Worm (Caenorhabditis elegans) whole organism, early embryonic: ENCODE measurements around the gene C08F1.11.

Source experiments
- B0310.2 ChIP-seq: sonication (generic microtip); optimal IDR thresholded peaks from 2 replicates; lab custom pipeline; 2016; ENCODE audit warnings: mild to moderate bottlenecking, missing genetic modification characterization, missing compliant biosample characterization
- F13C5.2 ChIP-seq: sonication (generic microtip); optimal IDR thresholded peaks from 2 replicates; lab custom pipeline; 2017; ENCODE audit warnings: mild to moderate bottlenecking, missing genetic modification characterization, inconsistent platforms, missing compliant biosample characterization
- aly-1 ChIP-seq: sonication (generic microtip); optimal IDR thresholded peaks from 2 replicates; lab custom pipeline; 2016; ENCODE audit warnings: missing genetic modification characterization, missing compliant biosample characterization
- ama-1 ChIP-seq: fragments of 150-350 bp; optimal IDR thresholded peaks from 2 replicates; lab custom pipeline; 2014
- ceh-13 ChIP-seq: fragments of 200-800 bp; sonication (Bioruptor generic); optimal IDR thresholded peaks from 2 replicates; lab custom pipeline; 2018; ENCODE audit warnings: mild to moderate bottlenecking, missing genetic modification characterization, missing compliant biosample characterization
- ceh-36 ChIP-seq: sonication (generic microtip); optimal IDR thresholded peaks from 2 replicates; lab custom pipeline; 2016; ENCODE audit warnings: missing genetic modification characterization, inconsistent platforms, missing compliant biosample characterization
- ets-7 ChIP-seq: sonication (generic microtip); optimal IDR thresholded peaks from 2 replicates; lab custom pipeline; 2016; ENCODE audit warnings: missing genotype, missing genetic modification characterization, missing compliant biosample characterization
- flt-1 ChIP-seq: fragments of 200-800 bp; sonication (Bioruptor generic); IDR thresholded peaks from 2 replicates; pipeline ENCODE4 v1.3.6; 2022; ENCODE audit warnings: missing genetic modification characterization, missing compliant biosample characterization
- hmbx-1 ChIP-seq: sonication (generic microtip); optimal IDR thresholded peaks from 2 replicates; lab custom pipeline; 2016; ENCODE audit warnings: mild to moderate bottlenecking, missing genetic modification characterization, missing compliant biosample characterization
- hmg-4 ChIP-seq: fragments of 200-800 bp; sonication (Bioruptor generic); optimal IDR thresholded peaks from 2 replicates; lab custom pipeline; 2018; ENCODE audit warnings: mild to moderate bottlenecking, missing genetic modification characterization, missing compliant biosample characterization
- hnd-1 ChIP-seq: sonication (generic microtip); optimal IDR thresholded peaks from 2 replicates; lab custom pipeline; 2016; ENCODE audit warnings: missing genetic modification characterization, missing compliant biosample characterization
- pes-1 ChIP-seq: fragments of 200-800 bp; sonication (Bioruptor generic); IDR thresholded peaks from 2 replicates; pipeline ENCODE4 v1.3.6; 2022; ENCODE audit warnings: missing genetic modification reagents, missing genetic modification characterization, missing compliant biosample characterization
- scrt-1 ChIP-seq: fragments of 200-800 bp; sonication (Bioruptor generic); IDR thresholded peaks from 2 replicates; pipeline ENCODE4 v1.3.6; 2022; ENCODE audit warnings: missing genetic modification characterization, missing compliant biosample characterization
- sea-1 ChIP-seq: fragments of 200-800 bp; sonication (Bioruptor generic); conservative IDR thresholded peaks from 2 replicates; pipeline ENCODE4 v1.3.6; 2022; ENCODE audit warnings: missing genetic modification characterization, missing compliant biosample characterization
- tbx-11 ChIP-seq: fragments of 200-800 bp; sonication (Bioruptor generic); IDR thresholded peaks from 2 replicates; pipeline ENCODE4 v1.3.6; 2022; ENCODE audit warnings: missing genetic modification characterization, missing compliant biosample characterization
- tbx-37 ChIP-seq: fragments of 200-800 bp; sonication (Bioruptor generic); conservative IDR thresholded peaks from 2 replicates; pipeline ENCODE4 v1.3.6; 2022; ENCODE audit warnings: missing genetic modification reagents, missing genetic modification characterization, missing compliant biosample characterization
- tra-4 ChIP-seq: sonication (generic microtip); optimal IDR thresholded peaks from 2 replicates; lab custom pipeline; 2017; ENCODE audit warnings: missing genetic modification characterization, missing compliant biosample characterization

Gene C08F1.11

ce11 chrII:1738844-1739243 is 45.9 kb downstream of the C08F1.11 start, which contains the start of the genes irld-9 and irld-33:
TSS of gene irld-9 (minus strand) at chrII:1738944.
TSS of gene irld-33 (plus strand) at chrII:1739052.
- TF ChIP-seq flt-1 (GFP tag; lab: Robert Waterston, UW) (no peak), ets-7 (tag; lab: Kevin White, UChicago) (no peak), hmg-4 (no peak), pes-1 (GFP tag; lab: Robert Waterston, UW) (no peak), ceh-13 (GFP tag; lab: Kevin White, UChicago) (no peak), F13C5.2 (no peak), ceh-36 (tag; lab: Kevin White, UChicago) (no peak), hnd-1 (tag; lab: Kevin White, UChicago) (no peak), tra-4 (no peak), hmbx-1 (tag; lab: Kevin White, UChicago) (no peak), B0310.2 (tag; lab: Kevin White, UChicago) (no peak), aly-1 (no peak), sea-1 (GFP tag; lab: Robert Waterston, UW) (no peak), tbx-11 (GFP tag; lab: Robert Waterston, UW) (no peak), ama-1 (lab: Kevin White, UChicago) (no peak)

- no peak for TF ChIP-seq ets-7 (tag; lab: Kevin White, UChicago)
These were observed 48.3 kb downstream of the C08F1.11 start, which contains the start of gene ceh-83 for ce11 chrII:1736353-1736752. TSS of gene ceh-83 (minus strand) at chrII:1736533.

ce11 chrII:1735145-1735544 is 49.6 kb downstream of the C08F1.11 start:
- TF ChIP-seq ets-7 (tag; lab: Kevin White, UChicago) (no peak), tra-4 (no peak), hnd-1 (tag; lab: Kevin White, UChicago) (no peak), tbx-11 (GFP tag; lab: Robert Waterston, UW) (no peak), sea-1 (GFP tag; lab: Robert Waterston, UW) (no peak), flt-1 (GFP tag; lab: Robert Waterston, UW) (no peak), ceh-13 (GFP tag; lab: Kevin White, UChicago) (no peak), scrt-1 (GFP tag; lab: Robert Waterston, UW) (no peak), ama-1 (lab: Kevin White, UChicago) (no peak), ceh-36 (tag; lab: Kevin White, UChicago) (no peak), hmbx-1 (tag; lab: Kevin White, UChicago) (no peak), F13C5.2 (no peak), aly-1 (no peak), hmg-4 (no peak), pes-1 (GFP tag; lab: Robert Waterston, UW) (no peak), B0310.2 (tag; lab: Kevin White, UChicago) (no peak), tbx-37 (no peak)
